Fruit fly (Drosophila melanogaster) whole organism, embryonic: ENCODE measurements around the gene CG13077.

Source experiments
- ATbp ChIP-seq: fragments of 200-800 bp; sonication (Bioruptor generic); optimal IDR thresholded peaks from 2 replicates; lab custom pipeline; 2017; ENCODE audit warnings: missing biosample characterization, mild to moderate bottlenecking, missing genetic modification characterization, missing genetic modification reagents
- Atf6 ChIP-seq: fragments of 200-800 bp; sonication (Bioruptor generic); IDR thresholded peaks from 2 replicates; pipeline ENCODE4 v1.3.6; 2022; ENCODE audit warnings: missing biosample characterization, missing genetic modification characterization
- Awh ChIP-seq: fragments of 200-800 bp; sonication (Bioruptor generic); IDR thresholded peaks from 2 replicates; pipeline ENCODE4, ENCODE4 v1.3.6; 2022; ENCODE audit warnings: missing biosample characterization, missing genetic modification characterization
- CG10366 ChIP-seq: fragments of 200-800 bp; sonication (Bioruptor generic); IDR thresholded peaks from 2 replicates; pipeline ENCODE4 v1.3.6; 2022; ENCODE audit warnings: missing biosample characterization, missing genetic modification characterization
- CG10431 ChIP-seq: fragments of 200-800 bp; sonication (Bioruptor generic); optimal IDR thresholded peaks from 3 replicates; lab custom pipeline; 2018; ENCODE audit warnings: missing biosample characterization, mild to moderate bottlenecking, missing genetic modification characterization
- CG14050 ChIP-seq: fragments of 200-800 bp; sonication (Bioruptor generic); IDR thresholded peaks from 3 replicates; pipeline ENCODE4 v1.3.6; 2022; ENCODE audit warnings: missing biosample characterization, missing genetic modification characterization
- CG1529 ChIP-seq: fragments of 200-800 bp; sonication (Bioruptor generic); optimal IDR thresholded peaks from 3 replicates; lab custom pipeline; 2018; ENCODE audit warnings: missing biosample characterization, missing genetic modification characterization
- CG15601 ChIP-seq: fragments of 200-800 bp; sonication (Bioruptor generic); optimal IDR thresholded peaks from 3 replicates; lab custom pipeline; 2019; ENCODE audit warnings: missing biosample characterization, mild to moderate bottlenecking, missing genetic modification characterization, moderate library complexity
- CG1603 ChIP-seq: fragments of 200-800 bp; sonication (Bioruptor generic); optimal IDR thresholded peaks from 2 replicates; lab custom pipeline; 2019; ENCODE audit warnings: missing biosample characterization, mild to moderate bottlenecking, missing genetic modification characterization, moderate library complexity
- CG16815 ChIP-seq: fragments of 200-800 bp; sonication (Bioruptor generic); optimal IDR thresholded peaks from 3 replicates; lab custom pipeline; 2017; ENCODE audit warnings: missing biosample characterization, mild to moderate bottlenecking, missing genetic modification characterization
- CG17186 ChIP-seq: fragments of 200-800 bp; sonication (Bioruptor generic); optimal IDR thresholded peaks from 3 replicates; lab custom pipeline; 2017; ENCODE audit warnings: missing biosample characterization, missing genetic modification reagents, missing genetic modification characterization
- CG17328 ChIP-seq: fragments of 200-800 bp; sonication (Bioruptor generic); IDR thresholded peaks from 2 replicates; pipeline ENCODE4 v1.3.6; 2022; ENCODE audit warnings: missing biosample characterization, missing genetic modification characterization
- CG17385 ChIP-seq: fragments of 200-800 bp; sonication (Bioruptor generic); optimal IDR thresholded peaks from 3 replicates; lab custom pipeline; 2018; ENCODE audit warnings: missing biosample characterization, mild to moderate bottlenecking, missing genetic modification characterization
- CG17829 ChIP-seq: fragments of 200-800 bp; optimal IDR thresholded peaks from 2 replicates; lab custom pipeline; 2019; ENCODE audit warnings: missing biosample characterization, mild to moderate bottlenecking, missing genetic modification characterization, moderate library complexity
- CG33557 ChIP-seq: fragments of 200-800 bp; sonication (Bioruptor generic); optimal IDR thresholded peaks from 2 replicates; lab custom pipeline; 2019; ENCODE audit warnings: missing biosample characterization, mild to moderate bottlenecking, missing genetic modification characterization, moderate library complexity
- CG4424 ChIP-seq: fragments of 200-800 bp; sonication (Bioruptor generic); optimal IDR thresholded peaks from 3 replicates; lab custom pipeline; 2016; ENCODE audit warnings: missing biosample characterization, missing genetic modification characterization
- CG4707 ChIP-seq: fragments of 200-800 bp; sonication (Bioruptor generic); optimal IDR thresholded peaks from 2 replicates; lab custom pipeline; 2018; ENCODE audit warnings: missing biosample characterization, mild to moderate bottlenecking, missing genetic modification characterization, moderate library complexity
- CG5953 ChIP-seq: fragments of 200-800 bp; sonication (Bioruptor generic); IDR thresholded peaks from 2 replicates; pipeline ENCODE4 v1.3.6; 2022; ENCODE audit warnings: missing biosample characterization, missing genetic modification characterization
- CG6813 ChIP-seq: fragments of 200-800 bp; sonication (Bioruptor generic); optimal IDR thresholded peaks from 2 replicates; lab custom pipeline; 2017; ENCODE audit warnings: missing biosample characterization, missing genetic modification characterization, mild to moderate bottlenecking, moderate library complexity, missing genetic modification reagents
- CG7745 ChIP-seq: fragments of 200-800 bp; sonication (Bioruptor generic); optimal IDR thresholded peaks from 2 replicates; lab custom pipeline; 2018; ENCODE audit warnings: missing biosample characterization, mild to moderate bottlenecking, missing genetic modification characterization, moderate library complexity
- CG9727 ChIP-seq: fragments of 200-800 bp; sonication (Bioruptor generic); optimal IDR thresholded peaks from 3 replicates; lab custom pipeline; 2017; ENCODE audit warnings: missing biosample characterization, mild to moderate bottlenecking, missing genetic modification characterization
- CHES-1-like ChIP-seq: fragments of 200-800 bp; sonication (Bioruptor generic); optimal IDR thresholded peaks from 2 replicates; lab custom pipeline; 2016; ENCODE audit warnings: missing biosample characterization, missing genetic modification characterization
- CTCF ChIP-seq: fragments of 200-800 bp; sonication (Bioruptor generic); optimal IDR thresholded peaks from 2 replicates; lab custom pipeline; 2017; ENCODE audit warnings: missing biosample characterization, mild to moderate bottlenecking, missing genetic modification characterization, moderate library complexity
- Camta ChIP-seq: fragments of 200-800 bp; sonication (Bioruptor generic); optimal IDR thresholded peaks from 2 replicates; lab custom pipeline; 2016; ENCODE audit warnings: missing biosample characterization, missing genetic modification characterization
- Kr ChIP-seq: fragments of 200-800 bp; sonication (Bioruptor generic); optimal IDR thresholded peaks from 2 replicates; lab custom pipeline; 2017; ENCODE audit warnings: missing biosample characterization, mild to moderate bottlenecking, missing genetic modification characterization
- NFAT ChIP-seq: fragments of 200-800 bp; sonication (Bioruptor generic); IDR thresholded peaks from 2 replicates; pipeline ENCODE4 v1.3.6; 2022; ENCODE audit warnings: missing biosample characterization, missing genetic modification characterization
- NfI ChIP-seq: fragments of 200-800 bp; sonication (Bioruptor generic); optimal IDR thresholded peaks from 3 replicates; lab custom pipeline; 2018; ENCODE audit warnings: missing biosample characterization, mild to moderate bottlenecking, missing genetic modification characterization, moderate library complexity
- Sox102F ChIP-seq: fragments of 200-800 bp; sonication (Bioruptor generic); optimal IDR thresholded peaks from 2 replicates; lab custom pipeline; 2018; ENCODE audit warnings: missing biosample characterization, mild to moderate bottlenecking, missing genetic modification characterization, moderate library complexity
- Spps ChIP-seq: fragments of 200-800 bp; sonication (Bioruptor generic); optimal IDR thresholded peaks from 2 replicates; lab custom pipeline; 2018; ENCODE audit warnings: missing biosample characterization, mild to moderate bottlenecking, missing genetic modification characterization
- btn ChIP-seq: fragments of 200-800 bp; sonication (Bioruptor generic); optimal IDR thresholded peaks from 2 replicates; lab custom pipeline; 2016; ENCODE audit warnings: missing biosample characterization, missing genetic modification characterization
- chn ChIP-seq: fragments of 200-800 bp; sonication (Bioruptor generic); optimal IDR thresholded peaks from 2 replicates; lab custom pipeline; 2016; ENCODE audit warnings: missing biosample characterization, missing genetic modification characterization
- en ChIP-seq: fragments of 200-800 bp; sonication (Bioruptor generic); optimal IDR thresholded peaks from 2 replicates; lab custom pipeline; 2016; ENCODE audit warnings: missing biosample characterization, missing genetic modification characterization
- eyg ChIP-seq: fragments of 200-800 bp; sonication (Bioruptor generic); optimal IDR thresholded peaks from 3 replicates; lab custom pipeline; 2016; ENCODE audit warnings: missing biosample characterization, missing genetic modification characterization
- grau ChIP-seq: fragments of 200-800 bp; optimal IDR thresholded peaks from 3 replicates; lab custom pipeline; 2019; ENCODE audit warnings: missing biosample characterization, mild to moderate bottlenecking, missing genetic modification characterization, moderate library complexity
- gsb-n ChIP-seq: fragments of 200-800 bp; sonication (Bioruptor generic); optimal IDR thresholded peaks from 3 replicates; lab custom pipeline; 2018; ENCODE audit warnings: missing biosample characterization, mild to moderate bottlenecking, missing genetic modification characterization
- her ChIP-seq: fragments of 200-800 bp; sonication (Bioruptor generic); optimal IDR thresholded peaks from 2 replicates; lab custom pipeline; 2016; ENCODE audit warnings: missing biosample characterization, missing genetic modification characterization
- ind ChIP-seq: fragments of 200-800 bp; sonication (Bioruptor generic); optimal IDR thresholded peaks from 3 replicates; lab custom pipeline; 2016; ENCODE audit warnings: missing biosample characterization, missing genetic modification characterization
- lmd ChIP-seq: fragments of 200-800 bp; sonication (Bioruptor generic); IDR thresholded peaks from 2 replicates; pipeline ENCODE4 v1.3.6; 2022; ENCODE audit warnings: missing biosample characterization, missing genetic modification characterization
- mam ChIP-seq: fragments of 200-800 bp; sonication (Bioruptor generic); optimal IDR thresholded peaks from 3 replicates; lab custom pipeline; 2016; ENCODE audit warnings: missing biosample characterization, missing genetic modification characterization
- mirr ChIP-seq: fragments of 200-800 bp; sonication (Bioruptor generic); optimal IDR thresholded peaks from 3 replicates; lab custom pipeline; 2018; ENCODE audit warnings: missing biosample characterization, mild to moderate bottlenecking, missing genetic modification characterization
- pan ChIP-seq, 4 experiments: fragments of >200 bp in 3 of 4; fragments of 200-800 bp in 1 of 4; sonication (Bioruptor generic) in 1 of 4; optimal IDR thresholded peaks in 3 of 4; IDR thresholded peaks in 1 of 4; 2 replicates each; pipeline versions ENCODE4 v1.3.6 to Lab custom; 2017 to 2022; ENCODE audit warnings: missing biosample characterization in 2 of 4, missing genetic modification characterization in 2 of 4, mixed read lengths in 1 of 4
- pb ChIP-seq: fragments of 200-800 bp; sonication (Bioruptor generic); optimal IDR thresholded peaks from 3 replicates; lab custom pipeline; 2016; ENCODE audit warnings: missing biosample characterization, missing genetic modification characterization
- phol ChIP-seq: fragments of 200-800 bp; sonication (Bioruptor generic); optimal IDR thresholded peaks from 3 replicates; lab custom pipeline; 2018; ENCODE audit warnings: missing biosample characterization, mild to moderate bottlenecking, missing genetic modification characterization, moderate library complexity
- ranshi ChIP-seq: fragments of 200-800 bp; sonication (Bioruptor generic); IDR thresholded peaks from 2 replicates; pipeline ENCODE4 v1.3.6; 2022; ENCODE audit warnings: missing biosample characterization, missing genetic modification characterization
- sqz ChIP-seq: fragments of 200-800 bp; sonication (Bioruptor generic); optimal IDR thresholded peaks from 3 replicates; lab custom pipeline; 2018; ENCODE audit warnings: missing biosample characterization, mild to moderate bottlenecking, missing genetic modification characterization
- stwl ChIP-seq: fragments of 200-800 bp; sonication (Bioruptor generic); optimal IDR thresholded peaks from 3 replicates; lab custom pipeline; 2018; ENCODE audit warnings: missing biosample characterization, mild to moderate bottlenecking, missing genetic modification characterization, moderate library complexity
- tap ChIP-seq: fragments of 200-800 bp; optimal IDR thresholded peaks from 3 replicates; lab custom pipeline; 2019; ENCODE audit warnings: missing biosample characterization, mild to moderate bottlenecking, missing genetic modification characterization, moderate library complexity
- trem ChIP-seq: fragments of 200-800 bp; optimal IDR thresholded peaks from 3 replicates; lab custom pipeline; 2019; ENCODE audit warnings: missing biosample characterization, mild to moderate bottlenecking, missing genetic modification characterization, moderate library complexity
- vvl ChIP-seq: fragments of 200-800 bp; sonication (Bioruptor generic); IDR thresholded peaks from 2 replicates; pipeline ENCODE4 v1.3.6; 2022; ENCODE audit warnings: missing biosample characterization, missing genetic modification characterization
- zf30C ChIP-seq: fragments of 200-800 bp; sonication (Bioruptor generic); optimal IDR thresholded peaks from 3 replicates; lab custom pipeline; 2018; ENCODE audit warnings: missing biosample characterization, mild to moderate bottlenecking, missing genetic modification characterization

CG13077 gene

DNA sequence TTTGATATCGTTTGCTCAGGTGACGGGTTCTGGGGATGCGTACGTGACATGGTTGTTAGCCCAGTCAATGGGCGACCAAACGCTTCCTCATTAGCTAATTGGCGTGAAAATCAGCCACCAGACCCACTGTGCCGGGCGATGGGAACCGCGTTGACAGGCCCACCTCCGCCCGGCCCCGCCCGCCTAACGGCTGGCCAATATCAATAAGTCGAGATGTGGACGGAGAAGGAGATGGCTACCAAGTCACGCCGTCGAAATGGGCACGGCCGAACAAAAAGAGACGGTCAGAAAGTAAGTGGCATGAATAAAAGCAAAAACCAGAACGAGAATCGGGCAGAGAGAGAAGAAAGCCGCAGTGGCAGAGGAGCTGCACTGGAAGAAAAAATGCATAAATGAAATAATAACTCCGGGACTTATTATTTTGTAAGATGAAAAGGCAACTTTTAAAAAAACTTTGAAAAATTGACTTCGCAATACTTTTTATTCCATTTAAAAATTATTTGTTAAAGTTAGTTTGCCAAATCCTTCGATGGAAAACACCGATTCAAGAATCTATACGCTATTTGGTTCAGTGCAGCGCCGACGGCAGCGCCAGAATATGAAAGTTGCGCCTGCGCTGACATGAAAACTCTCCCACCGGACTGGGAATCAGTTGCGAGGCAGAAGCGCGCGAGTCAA, 27.7 kb upstream of the CG13077 start, which contains the start of gene CG13082 (continued):
- TF ChIP-seq CG4424 (peak; percentile 75), CG1529 (peak; percentile 49), chn (GFP tag; lab: Kevin White, UChicago) (peak; percentile 22), en (GFP tag; lab: Kevin White, UChicago) (no peak), CHES-1-like (no peak), CG17186 (GFP tag; lab: Kevin White, UChicago) (no peak), CG16815 (GFP tag; lab: Kevin White, UChicago) (peak; percentile 36), CG17829 (tag; lab: Kevin White, UChicago) (peak; percentile 78), btn (peak; percentile 42), Spps (tag; lab: Kevin White, UChicago) (peak; percentile 75), CG10431 (GFP tag; lab: Kevin White, UChicago) (peak; percentile 70), gsb-n (tag; lab: Kevin White, UChicago) (peak; percentile 77), tap (tag; lab: Kevin White, UChicago) (peak; percentile 20), CG17385 (peak; percentile 45), CG15601 (tag; lab: Kevin White, UChicago) (peak; percentile 77), ATbp (peak; percentile 31), stwl (no peak), Atf6 (GFP tag; lab: Robert Waterston, UW) (no peak), eyg (GFP tag; lab: Kevin White, UChicago) (no peak), grau (tag; lab: Kevin White, UChicago) (peak; percentile 57), Awh (peak; percentile 27; the same call in 1 of the 2 replicates), CTCF (no peak), NFAT (GFP tag; lab: Robert Waterston, UW) (no peak; the same call in 1 of the 2 replicates), CG14050 (no peak), pan (optimal IDR thresholded peaks at IDR 0.05; lab: Kevin White, UChicago) (no peak), pan (GFP tag; optimal IDR thresholded peaks at IDR 0.05 in 1 of 2, IDR thresholded peaks at IDR 0.05 in 1 of 2) (no peak), CG7745 (no peak), Kr (no peak), trem (tag; lab: Kevin White, UChicago) (peak; percentile 56), CG9727 (GFP tag; lab: Kevin White, UChicago) (peak; percentile 58), vvl (peak; percentile 36; the same call in 1 of the 2 replicates), her (GFP tag; lab: Kevin White, UChicago) (no peak), mirr (no peak), CG17328 (GFP tag; lab: Robert Waterston, UW) (peak; percentile 45), Sox102F (GFP tag; lab: Kevin White, UChicago) (peak; percentile 42), ind (GFP tag; lab: Kevin White, UChicago) (peak; percentile 33), CG10366 (GFP tag; lab: Robert Waterston, UW) (no peak; the same call in 1 of the 2 replicates), pb (GFP tag; lab: Kevin White, UChicago) (no peak), mam (GFP tag; lab: Kevin White, UChicago) (no peak), lmd (GFP tag; lab: Robert Waterston, UW) (peak; percentile 49; the same call in 1 of the 2 replicates), CG5953 (GFP tag; lab: Robert Waterston, UW) (no peak), CG33557 (GFP tag; lab: Kevin White, UChicago) (peak; percentile 57), ranshi (GFP tag; lab: Robert Waterston, UW) (0 out of 2 replicates have a peak, but pooled peaks have one; percentile 6), NfI (GFP tag; lab: Kevin White, UChicago) (no peak), CG1603 (tag; lab: Kevin White, UChicago) (no peak), zf30C (peak; percentile 75), CG4707 (GFP tag; lab: Kevin White, UChicago) (peak; percentile 2), phol (tag; lab: Kevin White, UChicago) (peak; percentile 74), CG6813 (GFP tag; lab: Kevin White, UChicago) (peak; percentile 3), Camta (GFP tag; lab: Kevin White, UChicago) (peak; percentile 50), sqz (GFP tag; lab: Kevin White, UChicago) (peak; percentile 18)
